Fruit fly (Drosophila melanogaster) whole organism, prepupa: ENCODE results near the gene pzg.

Experiments
- Blimp-1 ChIP-seq: fragments of 200-800 bp; sonication (Bioruptor generic); optimal IDR thresholded peaks from 3 replicates; lab custom pipeline; 2017; ENCODE audit warnings: missing biosample characterization, missing genetic modification characterization, mild to moderate bottlenecking, moderate library complexity, missing genetic modification reagents
- CG10669 ChIP-seq: fragments of 200-800 bp; sonication (Bioruptor generic); optimal IDR thresholded peaks from 3 replicates; lab custom pipeline; 2018; ENCODE audit warnings: missing biosample characterization, mild to moderate bottlenecking, missing genetic modification characterization, moderate library complexity
- CG11294 ChIP-seq: fragments of 200-800 bp; sonication (Bioruptor generic); IDR thresholded peaks from 2 replicates; pipeline ENCODE4 v1.3.6; 2022; ENCODE audit warnings: missing biosample characterization, missing genetic modification characterization
- CG11762 ChIP-seq: fragments of 200-800 bp; sonication (Bioruptor generic); optimal IDR thresholded peaks from 3 replicates; lab custom pipeline; 2016; ENCODE audit warnings: missing biosample characterization, missing genetic modification characterization; ENCODE audit not compliant: insufficient read depth
- CG11902 ChIP-seq: fragments of 200-800 bp; sonication (Bioruptor generic); optimal IDR thresholded peaks from 3 replicates; lab custom pipeline; 2016; ENCODE audit warnings: missing biosample characterization, missing genetic modification characterization
- CG1621 ChIP-seq: fragments of 200-800 bp; sonication (Bioruptor generic); optimal IDR thresholded peaks from 3 replicates; lab custom pipeline; 2018; ENCODE audit warnings: missing biosample characterization, mild to moderate bottlenecking, missing genetic modification characterization
- CG3032 ChIP-seq: fragments of 200-800 bp; optimal IDR thresholded peaks from 2 replicates; lab custom pipeline; 2019; ENCODE audit warnings: missing biosample characterization, mild to moderate bottlenecking, missing genetic modification characterization, moderate library complexity
- CG31627 ChIP-seq: fragments of 200-800 bp; sonication (Bioruptor generic); optimal IDR thresholded peaks from 3 replicates; lab custom pipeline; 2016; ENCODE audit warnings: missing biosample characterization, missing genetic modification characterization
- CG32006 ChIP-seq: fragments of 200-800 bp; sonication (Bioruptor generic); optimal IDR thresholded peaks from 3 replicates; lab custom pipeline; 2017; ENCODE audit warnings: missing biosample characterization, mild to moderate bottlenecking, missing genetic modification characterization
- CG34406 ChIP-seq: fragments of 200-800 bp; sonication (Bioruptor generic); optimal IDR thresholded peaks from 3 replicates; lab custom pipeline; 2016; ENCODE audit warnings: missing biosample characterization, missing genetic modification characterization
- CG3919 ChIP-seq: fragments of 200-800 bp; sonication (Bioruptor generic); optimal IDR thresholded peaks from 3 replicates; lab custom pipeline; 2016; ENCODE audit warnings: missing biosample characterization, missing genetic modification characterization
- CG4318 ChIP-seq: fragments of 200-800 bp; sonication (Bioruptor generic); optimal IDR thresholded peaks from 3 replicates; lab custom pipeline; 2017; ENCODE audit warnings: missing biosample characterization, mild to moderate bottlenecking, missing genetic modification characterization
- CG6163 ChIP-seq: fragments of 200-800 bp; sonication (Bioruptor generic); IDR thresholded peaks from 3 replicates; pipeline ENCODE4 v1.3.6; 2022; ENCODE audit warnings: missing biosample characterization, missing genetic modification characterization
- CG6276 ChIP-seq: fragments of 200-800 bp; sonication (Bioruptor generic); optimal IDR thresholded peaks from 2 replicates; lab custom pipeline; 2017; ENCODE audit warnings: missing biosample characterization, mild to moderate bottlenecking, missing genetic modification characterization
- CG6792 ChIP-seq: fragments of 200-800 bp; sonication (Bioruptor generic); optimal IDR thresholded peaks from 3 replicates; lab custom pipeline; 2016; ENCODE audit warnings: missing biosample characterization, missing genetic modification characterization
- CG6808 ChIP-seq: fragments of 200-800 bp; sonication (Bioruptor generic); optimal IDR thresholded peaks from 3 replicates; lab custom pipeline; 2017; ENCODE audit warnings: missing biosample characterization, missing genetic modification characterization, mild to moderate bottlenecking, moderate library complexity, missing genetic modification reagents
- CG6854 ChIP-seq: fragments of 200-800 bp; sonication (Bioruptor generic); optimal IDR thresholded peaks from 2 replicates; lab custom pipeline; 2017; ENCODE audit warnings: missing biosample characterization, mild to moderate bottlenecking, missing genetic modification characterization
- CG7368 ChIP-seq: fragments of 200-800 bp; sonication (Bioruptor generic); optimal IDR thresholded peaks from 3 replicates; lab custom pipeline; 2016; ENCODE audit warnings: missing biosample characterization, missing genetic modification characterization
- CG8119 ChIP-seq: fragments of 200-800 bp; sonication (Bioruptor generic); IDR thresholded peaks from 3 replicates; pipeline ENCODE4 v1.3.6; 2022; ENCODE audit warnings: missing biosample characterization, missing genetic modification characterization
- CG8319 ChIP-seq: fragments of 200-800 bp; sonication (Bioruptor generic); optimal IDR thresholded peaks from 3 replicates; lab custom pipeline; 2016; ENCODE audit warnings: missing biosample characterization, missing genetic modification characterization
- CG8632 ChIP-seq: fragments of 200-800 bp; sonication (Bioruptor generic); optimal IDR thresholded peaks from 3 replicates; lab custom pipeline; 2016; ENCODE audit warnings: missing biosample characterization, missing genetic modification characterization
- CG9139 ChIP-seq: fragments of 200-800 bp; sonication (Bioruptor generic); optimal IDR thresholded peaks from 3 replicates; lab custom pipeline; 2017; ENCODE audit warnings: missing biosample characterization, mild to moderate bottlenecking, missing genetic modification characterization
- Eip75B ChIP-seq: fragments of 200-800 bp; sonication (Bioruptor generic); optimal IDR thresholded peaks from 3 replicates; lab custom pipeline; 2016; ENCODE audit warnings: missing biosample characterization, missing genetic modification characterization
- Eip78C ChIP-seq: fragments of 200-800 bp; sonication (Bioruptor generic); peaks from one replicate; lab custom pipeline; 2016; ENCODE audit warnings: missing biosample characterization, missing genetic modification characterization
- Eip93F ChIP-seq: fragments of 200-800 bp; sonication (Bioruptor generic); optimal IDR thresholded peaks from 2 replicates; lab custom pipeline; 2016; ENCODE audit warnings: missing biosample characterization, mild to moderate bottlenecking, missing genetic modification characterization
- Ets21C ChIP-seq: fragments of 200-800 bp; sonication (Bioruptor generic); optimal IDR thresholded peaks from 3 replicates; lab custom pipeline; 2016; ENCODE audit warnings: missing biosample characterization, missing genetic modification characterization
- Ets96B ChIP-seq: fragments of 200-800 bp; optimal IDR thresholded peaks from 2 replicates; lab custom pipeline; 2019; ENCODE audit warnings: missing biosample characterization, mild to moderate bottlenecking, missing genetic modification characterization, moderate library complexity
- Gug ChIP-seq: fragments of 200-800 bp; sonication (Bioruptor generic); IDR thresholded peaks from 2 replicates; pipeline ENCODE4 v1.3.6; 2022; ENCODE audit warnings: missing biosample characterization, missing genetic modification characterization
- Hr38 ChIP-seq: sonication (Bioruptor generic); optimal IDR thresholded peaks from 2 replicates; lab custom pipeline; 2016; ENCODE audit warnings: missing biosample characterization, missing genetic modification characterization
- Lpt ChIP-seq: fragments of 200-800 bp; sonication (Bioruptor generic); optimal IDR thresholded peaks from 3 replicates; lab custom pipeline; 2016; ENCODE audit warnings: missing biosample characterization, missing genetic modification characterization
- Met ChIP-seq: fragments of 200-800 bp; sonication (Bioruptor generic); optimal IDR thresholded peaks from 3 replicates; lab custom pipeline; 2016; ENCODE audit warnings: missing biosample characterization, missing genetic modification characterization
- Smox ChIP-seq: fragments of 200-800 bp; sonication (Bioruptor generic); optimal IDR thresholded peaks from 3 replicates; lab custom pipeline; 2016; ENCODE audit warnings: missing biosample characterization, missing genetic modification characterization
- Sox102F ChIP-seq: fragments of 200-800 bp; sonication (Bioruptor generic); optimal IDR thresholded peaks from 2 replicates; lab custom pipeline; 2016; ENCODE audit warnings: missing biosample characterization, mild to moderate bottlenecking, missing genetic modification characterization
- Sox14 ChIP-seq: fragments of 200-800 bp; sonication (Bioruptor generic); optimal IDR thresholded peaks from 3 replicates; lab custom pipeline; 2016; ENCODE audit warnings: missing biosample characterization, missing genetic modification characterization
- Sox15 ChIP-seq: fragments of 200-800 bp; sonication (Bioruptor generic); optimal IDR thresholded peaks from 3 replicates; lab custom pipeline; 2016; ENCODE audit warnings: missing biosample characterization, missing genetic modification characterization
- achi ChIP-seq: fragments of 200-800 bp; sonication (Bioruptor generic); optimal IDR thresholded peaks from 3 replicates; lab custom pipeline; 2016; ENCODE audit warnings: missing biosample characterization, missing genetic modification characterization
- acj6 ChIP-seq: fragments of 200-800 bp; sonication (Bioruptor generic); optimal IDR thresholded peaks from 3 replicates; lab custom pipeline; 2016; ENCODE audit warnings: missing biosample characterization, missing genetic modification characterization
- cyc ChIP-seq: fragments of 200-800 bp; sonication (Bioruptor generic); optimal IDR thresholded peaks from 3 replicates; lab custom pipeline; 2016; ENCODE audit warnings: missing biosample characterization, missing genetic modification characterization
- dac ChIP-seq: fragments of 200-800 bp; sonication (Bioruptor generic); optimal IDR thresholded peaks from 2 replicates; lab custom pipeline; 2017; ENCODE audit warnings: missing biosample characterization, mild to moderate bottlenecking, missing genetic modification characterization
- dsx ChIP-seq: fragments of 200-800 bp; optimal IDR thresholded peaks from 3 replicates; lab custom pipeline; 2019; ENCODE audit warnings: missing biosample characterization, mild to moderate bottlenecking, missing genetic modification characterization, moderate library complexity; ENCODE audit not compliant: poor library complexity, severe bottlenecking
- eg ChIP-seq: fragments of 200-800 bp; sonication (Bioruptor generic); IDR thresholded peaks from 3 replicates; pipeline ENCODE4 v1.3.6; 2022; ENCODE audit warnings: missing biosample characterization, missing genetic modification characterization
- esn ChIP-seq: fragments of 200-800 bp; sonication (Bioruptor generic); optimal IDR thresholded peaks from 2 replicates; lab custom pipeline; 2016; ENCODE audit warnings: missing biosample characterization, mild to moderate bottlenecking, missing genetic modification characterization, moderate library complexity
- fd59A ChIP-seq: fragments of 200-800 bp; sonication (Bioruptor generic); optimal IDR thresholded peaks from 2 replicates; lab custom pipeline; 2017; ENCODE audit warnings: missing biosample characterization, mild to moderate bottlenecking, missing genetic modification characterization, missing genetic modification reagents
- fd85E ChIP-seq: fragments of 200-800 bp; sonication (Bioruptor generic); optimal IDR thresholded peaks from 3 replicates; lab custom pipeline; 2016; ENCODE audit warnings: missing biosample characterization, missing genetic modification characterization
- net ChIP-seq: fragments of 200-800 bp; sonication (Bioruptor generic); optimal IDR thresholded peaks from 3 replicates; lab custom pipeline; 2016; ENCODE audit warnings: missing biosample characterization, missing genetic modification characterization
- salr ChIP-seq, 2 experiments: fragments of 200-800 bp; sonication (Bioruptor generic); optimal IDR thresholded peaks; 3 replicates each; lab custom pipeline; 2016 to 2018; ENCODE audit warnings: missing biosample characterization in 2 of 2, missing genetic modification characterization in 2 of 2, mild to moderate bottlenecking in 1 of 2
- spab ChIP-seq: fragments of 200-800 bp; sonication (Bioruptor generic); optimal IDR thresholded peaks from 2 replicates; lab custom pipeline; 2017; ENCODE audit warnings: missing biosample characterization, mild to moderate bottlenecking, missing genetic modification characterization, missing genetic modification reagents
- ss ChIP-seq, 2 experiments: fragments of 200-800 bp; sonication (Bioruptor generic); optimal IDR thresholded peaks; 2 replicates in 1 of 2; 3 replicates in 1 of 2; lab custom pipeline; 2017 to 2018; ENCODE audit warnings: mild to moderate bottlenecking in 2 of 2, missing biosample characterization in 2 of 2, missing genetic modification characterization in 2 of 2, moderate library complexity in 1 of 2
- svp ChIP-seq: fragments of 200-800 bp; sonication (Bioruptor generic); peaks from one replicate; lab custom pipeline; 2016; ENCODE audit warnings: missing biosample characterization, missing genetic modification characterization
- topi ChIP-seq: fragments of 200-800 bp; sonication (Bioruptor generic); optimal IDR thresholded peaks from 3 replicates; lab custom pipeline; 2016; ENCODE audit warnings: missing biosample characterization, missing genetic modification characterization
- vri ChIP-seq: fragments of 200-800 bp; sonication (Bioruptor generic); optimal IDR thresholded peaks from 3 replicates; lab custom pipeline; 2016; ENCODE audit warnings: missing biosample characterization, mild to moderate bottlenecking, missing genetic modification characterization

pzg gene

DNA sequence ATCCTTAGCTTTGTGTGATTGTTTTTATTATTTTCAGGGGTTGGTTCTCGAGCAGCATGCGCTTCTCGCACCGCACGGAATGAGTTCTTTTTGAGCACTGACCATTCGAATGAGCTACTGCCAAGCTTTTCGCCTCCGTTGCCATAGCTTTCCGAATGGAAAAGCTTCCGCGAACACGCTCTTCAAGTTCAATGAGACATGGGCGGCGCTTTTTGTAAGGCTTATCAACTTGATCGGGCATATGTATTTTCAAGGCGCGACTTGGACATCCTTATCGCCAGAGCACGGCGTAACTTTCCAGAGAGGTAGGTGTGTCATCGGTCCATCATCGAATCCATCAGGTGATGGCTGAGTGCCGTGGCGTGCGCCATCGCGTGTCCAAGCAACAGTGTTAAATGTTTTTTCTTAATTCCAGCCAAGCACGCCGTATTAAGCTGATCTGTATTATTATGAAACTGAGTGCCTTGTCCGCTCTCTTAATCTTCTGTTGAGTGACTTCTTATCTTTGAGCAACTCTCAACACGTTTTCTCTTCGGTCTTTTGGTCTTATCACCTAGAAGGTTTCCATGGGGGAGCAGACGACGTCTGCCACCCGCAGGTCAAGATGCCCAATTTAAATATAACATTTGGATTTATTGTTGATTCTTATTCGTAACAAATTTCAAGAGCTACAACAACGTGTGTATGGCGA, 5.9 kb upstream of the pzg start, which contains the start of gene AcCoAS:
AcCoAS (minus strand) TSS at position 368 of the 691 bp plus-strand sequence.
- TF ChIP-seq CG3032 (tag; lab: Kevin White, UChicago) (no peak), Gug (GFP tag; lab: Robert Waterston, UW) (no peak), CG9139 (GFP tag; lab: Kevin White, UChicago) (no peak), CG8319 (GFP tag; lab: Kevin White, UChicago) (peak; percentile 33), CG31627 (GFP tag; lab: Kevin White, UChicago) (peak; percentile 29), Sox15 (no peak), ss (GFP tag; optimal IDR thresholded peaks at IDR 0.05; lab: Kevin White, UChicago) (peak; percentile 44 to 58), cyc (GFP tag; lab: Kevin White, UChicago) (peak; percentile 41), CG6808 (GFP tag; lab: Kevin White, UChicago) (no peak), Ets96B (tag; lab: Kevin White, UChicago) (peak; percentile 12), salr (GFP tag; optimal IDR thresholded peaks at IDR 0.05; lab: Kevin White, UChicago) (no peak), Ets21C (no peak), CG7368 (GFP tag; lab: Kevin White, UChicago) (peak; percentile 38), CG34406 (GFP tag; lab: Kevin White, UChicago) (peak; percentile 21), Eip93F (GFP tag; lab: Kevin White, UChicago) (peak; percentile 25), CG11762 (GFP tag; lab: Kevin White, UChicago) (no peak), vri (GFP tag; lab: Kevin White, UChicago) (peak; percentile 94), CG6163 (GFP tag; lab: Robert Waterston, UW) (no peak; the same call in 2 of the 3 replicates), eg (GFP tag; lab: Robert Waterston, UW) (peak; percentile 53; the same call in 2 of the 3 replicates), Hr38 (GFP tag; lab: Kevin White, UChicago) (no peak), CG11902 (no peak), CG6854 (GFP tag; lab: Kevin White, UChicago) (peak; percentile 29), CG1621 (peak; percentile 21), CG11294 (GFP tag; lab: Robert Waterston, UW) (no peak), Blimp-1 (GFP tag; lab: Kevin White, UChicago) (no peak), Lpt (no peak), Smox (GFP tag; lab: Kevin White, UChicago) (peak; percentile 41), CG8119 (GFP tag; lab: Robert Waterston, UW) (peak; percentile 42; the same call in 1 of the 3 replicates), topi (GFP tag; lab: Kevin White, UChicago) (peak; percentile 50), spab (GFP tag; lab: Kevin White, UChicago) (no peak), dsx (GFP tag; lab: Kevin White, UChicago) (peak; percentile 22), Eip78C (GFP tag; lab: Kevin White, UChicago) (peak; percentile 95), Eip75B (GFP tag; lab: Kevin White, UChicago) (peak; percentile 42), fd59A (no peak), CG8632 (GFP tag; lab: Kevin White, UChicago) (peak; percentile 52), fd85E (no peak), esn (GFP tag; lab: Kevin White, UChicago) (peak; percentile 59), CG3919 (peak; percentile 46), dac (GFP tag; lab: Kevin White, UChicago) (no peak), CG32006 (GFP tag; lab: Kevin White, UChicago) (peak; percentile 1), svp (peak; percentile 97), CG10669 (GFP tag; lab: Kevin White, UChicago) (peak; percentile 18), acj6 (GFP tag; lab: Kevin White, UChicago) (peak; percentile 49), net (GFP tag; lab: Kevin White, UChicago) (peak; percentile 30), CG4318 (GFP tag; lab: Kevin White, UChicago) (no peak), CG6276 (GFP tag; lab: Kevin White, UChicago) (no peak), CG6792 (GFP tag; lab: Kevin White, UChicago) (peak; percentile 54), Met (GFP tag; lab: Kevin White, UChicago) (peak; percentile 45), achi (GFP tag; lab: Kevin White, UChicago) (peak; percentile 9), Sox14 (GFP tag; lab: Kevin White, UChicago) (peak; percentile 37), Sox102F (GFP tag; lab: Kevin White, UChicago) (peak; percentile 52)
